3 fruit fly cellular contexts compared by ENCODE assay signal in genomic region chr3L:18559958-18560357, dm6.
TF ChIP-seq lines count a peak whose summit lies in the region.

Gene AstC-R1 (plus strand): TSS chr3L:18560258.

- no peak for TF ChIP-seq CTCF in whole organism, embryonic (GFP tag; optimal IDR thresholded peaks at IDR 0.05; lab: Kevin White, UChicago)

TF ChIP-seq in whole organism, embryonic, 481 proteins besides CTCF, POLR2A, EP300 and RAD21:
- TF ChIP-seq CG15479 (GFP tag; optimal IDR thresholded peaks at IDR 0.05; lab: Kevin White, UChicago) (peak; percentile 32), Trl (optimal IDR thresholded peaks at IDR 0.05; lab: Kevin White, UChicago) (peak in 1 of 2 experiments; percentile 13), Trl (GFP tag; optimal IDR thresholded peaks at IDR 0.05; lab: Kevin White, UChicago) (no peak), Asciz (GFP tag; optimal IDR thresholded peaks at IDR 0.05; lab: Kevin White, UChicago) (no peak)

TF ChIP-seq in whole organism, prepupa, 60 proteins besides CTCF, POLR2A, EP300 and RAD21:
- TF ChIP-seq achi (GFP tag; optimal IDR thresholded peaks at IDR 0.05; lab: Kevin White, UChicago) (no peak), CG8119 (GFP tag; IDR thresholded peaks at IDR 0.05; lab: Robert Waterston, UW) (peak; percentile 34; the same call in 1 of the 3 replicates)

TF ChIP-seq in whole organism, pupa, 21 proteins besides CTCF, POLR2A, EP300 and RAD21:
- TF ChIP-seq rn (GFP tag; IDR thresholded peaks at IDR 0.05; lab: Robert Waterston, UW) (no peak), CG14655 (GFP tag; optimal IDR thresholded peaks at IDR 0.05; lab: Kevin White, UChicago) (peak; percentile 34), CG4496 (GFP tag; IDR thresholded peaks at IDR 0.05; lab: Robert Waterston, UW) (peak; percentile 59; the same call in 2 of the 3 replicates)
TF ChIP-seq in whole organism, pupa: peak in this region for 2.
